Worm (Caenorhabditis elegans) whole organism, L1 larva: ENCODE data around the gene srt-39.

Experiments
- C16A3.4 ChIP-seq: fragments of 150-350 bp; optimal IDR thresholded peaks from 2 replicates; lab custom pipeline; 2014; ENCODE audit warnings: missing biosample characterization, missing genetic modification characterization
- C34B4.2 ChIP-seq: sonication (generic microtip); optimal IDR thresholded peaks from 2 replicates; lab custom pipeline; 2017; ENCODE audit warnings: mild to moderate bottlenecking, missing genetic modification characterization, missing compliant biosample characterization
- Y116A8C.19 ChIP-seq: sonication (generic microtip); optimal IDR thresholded peaks from 2 replicates; lab custom pipeline; 2016; ENCODE audit warnings: missing compliant biosample characterization, missing genetic modification characterization, borderline replicate concordance
- alr-1 ChIP-seq: fragments of 200-800 bp; sonication (Bioruptor generic); optimal IDR thresholded peaks from 2 replicates; lab custom pipeline; 2018; ENCODE audit warnings: borderline replicate concordance, mild to moderate bottlenecking, missing genetic modification characterization, missing compliant biosample characterization
- aly-2 ChIP-seq: fragments of 150-350 bp; optimal IDR thresholded peaks from 2 replicates; lab custom pipeline; 2014; ENCODE audit warnings: missing biosample characterization, missing genetic modification characterization
- ama-1 ChIP-seq: fragments of 150-350 bp; optimal IDR thresholded peaks from 2 replicates; lab custom pipeline; 2014
- blmp-1 ChIP-seq: fragments of 150-350 bp; optimal IDR thresholded peaks from 2 replicates; lab custom pipeline; 2014; ENCODE audit warnings: missing biosample characterization, missing genetic modification characterization
- ceh-8 ChIP-seq: fragments of 200-800 bp; sonication (Bioruptor generic); optimal IDR thresholded peaks from 2 replicates; lab custom pipeline; 2018; ENCODE audit warnings: mild to moderate bottlenecking, missing genetic modification characterization, moderate library complexity, missing compliant biosample characterization
- ceh-82 ChIP-seq, 3 experiments: fragments of 150-350 bp in 1 of 3; sonication (generic microtip) in 2 of 3; optimal IDR thresholded peaks; 2 replicates each; lab custom pipeline; 2014 to 2017; ENCODE audit warnings: missing biosample characterization in 3 of 3, missing genetic modification characterization in 3 of 3
- ceh-88 ChIP-seq: fragments of 200-800 bp; sonication (Bioruptor generic); IDR thresholded peaks from 2 replicates; pipeline ENCODE4 v1.3.6; 2022; ENCODE audit warnings: missing genetic modification characterization, missing compliant biosample characterization
- ceh-90 ChIP-seq: sonication (generic microtip); optimal IDR thresholded peaks from 2 replicates; lab custom pipeline; 2016; ENCODE audit warnings: missing genetic modification characterization, missing compliant biosample characterization
- ces-1 ChIP-seq: fragments of 150-350 bp; optimal IDR thresholded peaks from 2 replicates; lab custom pipeline; 2014; ENCODE audit warnings: missing biosample characterization, missing genetic modification reagents, missing genetic modification characterization
- efl-1 ChIP-seq, 4 experiments: fragments of 150-350 bp; optimal IDR thresholded peaks in 3 of 4; peaks in 1 of 4; 1 replicate in 1 of 4; 2 replicates in 3 of 4; lab custom pipeline; 2014; ENCODE audit warnings: missing biosample characterization in 2 of 4, missing genetic modification characterization in 2 of 4, missing genetic modification reagents in 2 of 4
- efl-3 ChIP-seq: fragments of 200-800 bp; sonication (Bioruptor generic); optimal IDR thresholded peaks from 2 replicates; lab custom pipeline; 2018; ENCODE audit warnings: mild to moderate bottlenecking, missing genetic modification characterization, missing compliant biosample characterization
- egl-13 ChIP-seq: sonication (generic microtip); optimal IDR thresholded peaks from 2 replicates; lab custom pipeline; 2016; ENCODE audit warnings: missing genotype, missing genetic modification reagents, missing genetic modification characterization, missing compliant biosample characterization
- elt-2 ChIP-seq: sonication (generic microtip); optimal IDR thresholded peaks from 2 replicates; lab custom pipeline; 2016; ENCODE audit warnings: missing genetic modification characterization, mild to moderate bottlenecking, inconsistent platforms, missing compliant biosample characterization, missing genetic modification reagents
- elt-3 ChIP-seq, 6 experiments: fragments of 150-350 bp in 1 of 6; sonication (generic microtip); optimal IDR thresholded peaks; 2 replicates each; lab custom pipeline; 2017 to 2018; ENCODE audit warnings: missing biosample characterization in 6 of 6, missing genetic modification characterization in 6 of 6, inconsistent platforms in 1 of 6
- ets-5 ChIP-seq: fragments of 200-800 bp; sonication (Bioruptor generic); IDR thresholded peaks from 2 replicates; pipeline ENCODE4 v1.3.6; 2022; ENCODE audit warnings: missing genetic modification characterization, missing compliant biosample characterization
- fkh-8 ChIP-seq: sonication (generic microtip); optimal IDR thresholded peaks from 2 replicates; lab custom pipeline; 2016; ENCODE audit warnings: mild to moderate bottlenecking, missing genetic modification characterization, missing compliant biosample characterization
- fos-1 ChIP-seq: fragments of 150-350 bp; optimal IDR thresholded peaks from 2 replicates; lab custom pipeline; 2014; ENCODE audit warnings: missing biosample characterization, missing genetic modification characterization
- grh-1 ChIP-seq: fragments of 200-800 bp; sonication (Bioruptor generic); IDR thresholded peaks from 2 replicates; pipeline ENCODE4 v1.3.6; 2022; ENCODE audit warnings: missing genetic modification reagents, missing genetic modification characterization, missing compliant biosample characterization
- hlh-17 ChIP-seq: fragments of 200-800 bp; sonication (Bioruptor generic); optimal IDR thresholded peaks from 2 replicates; lab custom pipeline; 2018; ENCODE audit warnings: missing genetic modification characterization, mild to moderate bottlenecking, missing compliant biosample characterization, moderate library complexity, borderline replicate concordance
- hlh-4 ChIP-seq: sonication (generic microtip); optimal IDR thresholded peaks from 2 replicates; lab custom pipeline; 2016; ENCODE audit warnings: mild to moderate bottlenecking, missing genetic modification characterization, missing compliant biosample characterization
- hpl-2 ChIP-seq: fragments of 150-350 bp; optimal IDR thresholded peaks from 2 replicates; lab custom pipeline; 2014; ENCODE audit warnings: missing biosample characterization, missing genetic modification reagents, missing genetic modification characterization
- irx-1 ChIP-seq: sonication (generic microtip); optimal IDR thresholded peaks from 2 replicates; lab custom pipeline; 2016; ENCODE audit warnings: missing genetic modification characterization, missing compliant biosample characterization
- jun-1 ChIP-seq: fragments of 150-350 bp; optimal IDR thresholded peaks from 2 replicates; lab custom pipeline; 2014; ENCODE audit warnings: missing biosample characterization, missing genetic modification reagents, missing genetic modification characterization
- lin-13 ChIP-seq: fragments of 150-350 bp; optimal IDR thresholded peaks from 2 replicates; lab custom pipeline; 2014; ENCODE audit warnings: missing biosample characterization, missing genetic modification reagents, missing genetic modification characterization
- lin-14 ChIP-seq: fragments of 200-800 bp; sonication (Bioruptor generic); optimal IDR thresholded peaks from 2 replicates; lab custom pipeline; 2018; ENCODE audit warnings: mild to moderate bottlenecking, missing genetic modification characterization, moderate library complexity, missing compliant biosample characterization
- lin-15B ChIP-seq: fragments of 150-350 bp; sonication (generic microtip); optimal IDR thresholded peaks from 3 replicates; lab custom pipeline; 2014; ENCODE audit warnings: missing biosample characterization, missing genetic modification characterization
- lin-35 ChIP-seq, 2 experiments: fragments of 150-350 bp; optimal IDR thresholded peaks; 2 replicates each; lab custom pipeline; 2014; ENCODE audit warnings: missing biosample characterization in 2 of 2, missing genetic modification characterization in 2 of 2, missing genetic modification reagents in 2 of 2
- lin-39 ChIP-seq: fragments of 150-350 bp; optimal IDR thresholded peaks from 2 replicates; lab custom pipeline; 2014; ENCODE audit warnings: missing biosample characterization, missing genetic modification reagents, missing genetic modification characterization
- lsy-2 ChIP-seq, 2 experiments: fragments of 150-350 bp; optimal IDR thresholded peaks; 2 replicates each; lab custom pipeline; 2014; ENCODE audit warnings: missing biosample characterization in 2 of 2, missing genetic modification characterization in 2 of 2
- mdl-1 ChIP-seq, 2 experiments: fragments of 150-350 bp; optimal IDR thresholded peaks; 2 replicates each; lab custom pipeline; 2014 to 2017; ENCODE audit warnings: missing biosample characterization in 2 of 2, missing genetic modification characterization in 2 of 2, inconsistent platforms in 1 of 2
- mep-1 ChIP-seq: fragments of 150-350 bp; optimal IDR thresholded peaks from 2 replicates; lab custom pipeline; 2014; ENCODE audit warnings: missing biosample characterization, missing genetic modification characterization
- nhr-12 ChIP-seq: sonication (generic microtip); optimal IDR thresholded peaks from 2 replicates; lab custom pipeline; 2017; ENCODE audit warnings: missing biosample characterization, missing genetic modification characterization
- nhr-19 ChIP-seq: fragments of 200-800 bp; sonication (Bioruptor generic); conservative IDR thresholded peaks from 2 replicates; pipeline ENCODE4 v1.3.6; 2022; ENCODE audit warnings: missing genetic modification characterization, missing compliant biosample characterization
- nhr-237 ChIP-seq: fragments of 150-350 bp; optimal IDR thresholded peaks from 2 replicates; lab custom pipeline; 2014; ENCODE audit warnings: missing biosample characterization, missing genetic modification characterization
- nhr-28 ChIP-seq: fragments of 150-350 bp; optimal IDR thresholded peaks from 2 replicates; lab custom pipeline; 2014; ENCODE audit warnings: missing biosample characterization, missing genetic modification characterization
- nhr-76 ChIP-seq: sonication (generic microtip); optimal IDR thresholded peaks from 2 replicates; lab custom pipeline; 2017; ENCODE audit warnings: missing biosample characterization, missing genetic modification characterization
- nhr-77 ChIP-seq: fragments of 150-350 bp; optimal IDR thresholded peaks from 2 replicates; lab custom pipeline; 2014; ENCODE audit warnings: missing biosample characterization, missing genetic modification characterization
- nhr-84 ChIP-seq: sonication (generic microtip); optimal IDR thresholded peaks from 2 replicates; lab custom pipeline; 2017; ENCODE audit warnings: missing biosample characterization, missing genetic modification characterization
- nhr-85 ChIP-seq: sonication (generic microtip); peaks from one replicate; lab custom pipeline; 2016; ENCODE audit warnings: missing genetic modification characterization, inconsistent platforms, missing compliant biosample characterization
- pag-3 ChIP-seq: sonication (generic microtip); optimal IDR thresholded peaks from 2 replicates; lab custom pipeline; 2017; ENCODE audit warnings: missing genetic modification characterization, mild to moderate bottlenecking, missing compliant biosample characterization, antibody characterized with exemption, borderline replicate concordance; ENCODE audit not compliant: insufficient read depth
- rnt-1 ChIP-seq: sonication (generic microtip); optimal IDR thresholded peaks from 2 replicates; lab custom pipeline; 2016; ENCODE audit warnings: mild to moderate bottlenecking, missing genetic modification characterization, moderate library complexity, missing compliant biosample characterization
- skn-1 ChIP-seq: fragments of 150-350 bp; optimal IDR thresholded peaks from 2 replicates; lab custom pipeline; 2014; ENCODE audit warnings: missing biosample characterization, missing genetic modification characterization
- snu-23 ChIP-seq: sonication (generic microtip); optimal IDR thresholded peaks from 2 replicates; lab custom pipeline; 2016; ENCODE audit warnings: missing genetic modification characterization, missing compliant biosample characterization
- swsn-7 ChIP-seq: sonication (generic microtip); optimal IDR thresholded peaks from 2 replicates; lab custom pipeline; 2016; ENCODE audit warnings: missing genetic modification characterization, missing compliant biosample characterization
- tbx-2 ChIP-seq: sonication (generic microtip); optimal IDR thresholded peaks from 2 replicates; lab custom pipeline; 2016; ENCODE audit warnings: missing genetic modification characterization, missing compliant biosample characterization
- tlp-1 ChIP-seq: fragments of 150-350 bp; optimal IDR thresholded peaks from 2 replicates; lab custom pipeline; 2014; ENCODE audit warnings: missing biosample characterization, missing genetic modification characterization
- unc-62 ChIP-seq: fragments of 150-350 bp; optimal IDR thresholded peaks from 2 replicates; lab custom pipeline; 2014; ENCODE audit warnings: missing biosample characterization, missing genetic modification reagents, missing genetic modification characterization
- unc-86 ChIP-seq: sonication (generic microtip); optimal IDR thresholded peaks from 2 replicates; lab custom pipeline; 2016; ENCODE audit warnings: missing genetic modification characterization, missing compliant biosample characterization
- zip-4 ChIP-seq: fragments of 200-800 bp; sonication (Bioruptor generic); optimal IDR thresholded peaks from 2 replicates; lab custom pipeline; 2018; ENCODE audit warnings: mild to moderate bottlenecking, missing genetic modification characterization, moderate library complexity, missing compliant biosample characterization
- ztf-11 ChIP-seq, 2 experiments: sonication (generic microtip); optimal IDR thresholded peaks; 2 replicates each; lab custom pipeline; 2016 to 2017; ENCODE audit warnings: missing genetic modification characterization in 2 of 2, missing biosample characterization in 1 of 2, missing compliant biosample characterization in 1 of 2

The srt-39 gene

ce11 chrV:12528919-12529318, 44.2 kb downstream of the srt-39 start (continued):
- peak in 1 of 2 experiments; percentile 31 for TF ChIP-seq lin-35 (GFP tag; optimal IDR thresholded peaks at IDR 0.05; lab: Kevin White, UChicago)
- peak; percentile 60 to 70 for TF ChIP-seq lsy-2 (tag; optimal IDR thresholded peaks at IDR 0.05; lab: Kevin White, UChicago)
- no peak for TF ChIP-seq hlh-4 (tag; lab: Kevin White, UChicago)
- no peak for TF ChIP-seq lin-15B
- no peak for TF ChIP-seq ama-1 (lab: Kevin White, UChicago)
- TF ChIP-seq ztf-11 (tag; optimal IDR thresholded peaks at IDR 0.05; lab: Kevin White, UChicago), result no peak
- TF ChIP-seq nhr-84 (tag; lab: Kevin White, UChicago), result no peak
- peak in 1 of 3 experiments; percentile 48 for TF ChIP-seq ceh-82 (tag; optimal IDR thresholded peaks at IDR 0.05; lab: Kevin White, UChicago)
- TF ChIP-seq ces-1 (GFP tag; lab: Kevin White, UChicago), result no peak
- TF ChIP-seq hpl-2, result no peak
- no peak for TF ChIP-seq unc-86 (tag; lab: Kevin White, UChicago)
- TF ChIP-seq mep-1 (tag; lab: Kevin White, UChicago), result peak; percentile 72
- TF ChIP-seq egl-13 (tag; lab: Kevin White, UChicago), result no peak
- TF ChIP-seq nhr-76 (tag; lab: Kevin White, UChicago), result no peak
- TF ChIP-seq ceh-88 (GFP tag; lab: Robert Waterston, UW), result no peak
- no peak for TF ChIP-seq fos-1 (tag; lab: Kevin White, UChicago)
- TF ChIP-seq ets-5 (GFP tag; lab: Robert Waterston, UW), result no peak
- TF ChIP-seq zip-4 (GFP tag; lab: Kevin White, UChicago), result no peak
- no peak for TF ChIP-seq jun-1 (tag; lab: Kevin White, UChicago)
- 0 out of 2 replicates have a peak, but pooled peaks have one; percentile 26 for TF ChIP-seq grh-1 (GFP tag; lab: Robert Waterston, UW)
- peak; percentile 88 for TF ChIP-seq pag-3 (tag; lab: Kevin White, UChicago)
- peak; percentile 90 for TF ChIP-seq lin-14
- no peak for TF ChIP-seq unc-62 (GFP tag; lab: Kevin White, UChicago)
- TF ChIP-seq ceh-90 (tag; lab: Kevin White, UChicago), result no peak
- no peak for TF ChIP-seq nhr-28 (tag; lab: Kevin White, UChicago)
- peak; percentile 50 for TF ChIP-seq tbx-2
- peak; percentile 69 for TF ChIP-seq snu-23 (GFP tag; lab: Kevin White, UChicago)
- peak; percentile 13 for TF ChIP-seq elt-2 (tag; lab: Kevin White, UChicago)
- TF ChIP-seq efl-3 (GFP tag; lab: Kevin White, UChicago), result no peak
- no peak for TF ChIP-seq Y116A8C.19
- no peak for TF ChIP-seq aly-2 (tag; lab: Kevin White, UChicago)
- peak; percentile 43 for TF ChIP-seq nhr-19 (GFP tag; lab: Robert Waterston, UW)
- no peak for TF ChIP-seq alr-1 (tag; lab: Kevin White, UChicago)
- peak; percentile 36 for TF ChIP-seq rnt-1
- TF ChIP-seq fkh-8, result peak; percentile 12
- no peak for TF ChIP-seq nhr-12 (tag; lab: Kevin White, UChicago)
- no peak for TF ChIP-seq elt-3 (tag; optimal IDR thresholded peaks at IDR 0.05; lab: Kevin White, UChicago)
- TF ChIP-seq ceh-8 (GFP tag; lab: Kevin White, UChicago), result no peak
- TF ChIP-seq efl-1 (optimal IDR thresholded peaks at IDR 0.05; lab: Kevin White, UChicago), result peak; percentile 47 to 60
- peak in 1 of 2 experiments; percentile 92 for TF ChIP-seq efl-1 (GFP tag; optimal IDR thresholded peaks at IDR 0.05 in 1 of 2; lab: Kevin White, UChicago)
- peak; percentile 9 for TF ChIP-seq blmp-1 (tag; lab: Kevin White, UChicago)
- TF ChIP-seq swsn-7 (tag; lab: Kevin White, UChicago), result peak; percentile 39
- no peak for TF ChIP-seq tlp-1
- TF ChIP-seq hlh-17, result no peak
- TF ChIP-seq nhr-237 (tag; lab: Kevin White, UChicago), result peak; percentile 27
- no peak for TF ChIP-seq lin-39
- TF ChIP-seq nhr-77 (tag; lab: Kevin White, UChicago), result peak; percentile 32
- TF ChIP-seq mdl-1 (tag; optimal IDR thresholded peaks at IDR 0.05; lab: Kevin White, UChicago), result no peak
- TF ChIP-seq irx-1 (tag; lab: Kevin White, UChicago), result no peak
- peak; percentile 26 for TF ChIP-seq lin-13 (GFP tag; lab: Kevin White, UChicago)
- no peak for TF ChIP-seq C34B4.2 (tag; lab: Kevin White, UChicago)
- no peak for TF ChIP-seq C16A3.4 (tag; lab: Kevin White, UChicago)
- peak; percentile 91 for TF ChIP-seq nhr-85
- no peak for TF ChIP-seq skn-1 (tag; lab: Kevin White, UChicago)
